Fruit fly (Drosophila melanogaster) whole organism, embryonic: ENCODE measurements around the gene Cul5.
A peak's percentile ranks its signal among the peaks of the same experiment; 100 is the strongest.

Experiments used
- CG10543 ChIP-seq: fragments of 200-800 bp; sonication (Bioruptor generic); optimal IDR thresholded peaks from 3 replicates; lab custom pipeline; 2017; ENCODE audit warnings: missing biosample characterization, mild to moderate bottlenecking, missing genetic modification characterization, moderate library complexity
- CG11696 ChIP-seq: fragments of 200-800 bp; sonication (Bioruptor generic); IDR thresholded peaks from 2 replicates; pipeline ENCODE4 v1.3.6; 2022; ENCODE audit warnings: missing biosample characterization, missing genetic modification characterization
- CG12299 ChIP-seq: fragments of 200-800 bp; sonication (Bioruptor generic); optimal IDR thresholded peaks from 2 replicates; lab custom pipeline; 2018; ENCODE audit warnings: missing biosample characterization, mild to moderate bottlenecking, missing genetic modification characterization
- CG15011 ChIP-seq: fragments of 200-800 bp; sonication (Bioruptor generic); optimal IDR thresholded peaks from 3 replicates; lab custom pipeline; 2018; ENCODE audit warnings: missing biosample characterization, mild to moderate bottlenecking, missing genetic modification characterization
- CG1792 ChIP-seq: fragments of 200-800 bp; sonication (Bioruptor generic); optimal IDR thresholded peaks from 2 replicates; lab custom pipeline; 2016; ENCODE audit warnings: missing biosample characterization, missing genetic modification characterization
- CG3847 ChIP-seq: fragments of 200-800 bp; sonication (Bioruptor generic); IDR thresholded peaks from 2 replicates; pipeline ENCODE4 v1.3.6; 2022; ENCODE audit warnings: missing biosample characterization, missing genetic modification characterization
- CG6272 ChIP-seq: fragments of 200-800 bp; sonication (Bioruptor generic); IDR thresholded peaks from 2 replicates; pipeline ENCODE4 v1.3.6; 2022; ENCODE audit warnings: missing biosample characterization, missing genetic modification characterization
- CG6683 ChIP-seq: fragments of 200-800 bp; sonication (Bioruptor generic); optimal IDR thresholded peaks from 2 replicates; lab custom pipeline; 2017; ENCODE audit warnings: missing biosample characterization, mild to moderate bottlenecking, missing genetic modification characterization, missing genetic modification reagents
- CG6765 ChIP-seq: fragments of 200-800 bp; sonication (Bioruptor generic); optimal IDR thresholded peaks from 3 replicates; lab custom pipeline; 2017; ENCODE audit warnings: missing biosample characterization, mild to moderate bottlenecking, missing genetic modification characterization
- CG7987 ChIP-seq: fragments of 200-800 bp; sonication (Bioruptor generic); optimal IDR thresholded peaks from 2 replicates; lab custom pipeline; 2018; ENCODE audit warnings: missing biosample characterization, mild to moderate bottlenecking, missing genetic modification characterization, moderate library complexity
- CG8089 ChIP-seq: fragments of 200-800 bp; sonication (Bioruptor generic); optimal IDR thresholded peaks from 3 replicates; lab custom pipeline; 2016; ENCODE audit warnings: missing biosample characterization, missing genetic modification characterization
- CG8359 ChIP-seq: fragments of 200-800 bp; sonication (Bioruptor generic); optimal IDR thresholded peaks from 2 replicates; lab custom pipeline; 2017; ENCODE audit warnings: missing biosample characterization, mild to moderate bottlenecking, missing genetic modification characterization, borderline replicate concordance
- CG8478 ChIP-seq: fragments of >200 bp; optimal IDR thresholded peaks from 2 replicates; lab custom pipeline; 2018
- CG8765 ChIP-seq: fragments of 200-800 bp; sonication (Bioruptor generic); IDR thresholded peaks from 2 replicates; pipeline ENCODE4 v1.3.6; 2022; ENCODE audit warnings: missing biosample characterization, missing genetic modification characterization
- CG9727 ChIP-seq: fragments of 200-800 bp; sonication (Bioruptor generic); optimal IDR thresholded peaks from 3 replicates; lab custom pipeline; 2017; ENCODE audit warnings: missing biosample characterization, mild to moderate bottlenecking, missing genetic modification characterization
- CoRest ChIP-seq: fragments of 200-800 bp; sonication (Bioruptor generic); optimal IDR thresholded peaks from 3 replicates; lab custom pipeline; 2018; ENCODE audit warnings: missing biosample characterization, mild to moderate bottlenecking, missing genetic modification characterization, moderate library complexity
- Dbx ChIP-seq: fragments of 200-800 bp; sonication (Bioruptor generic); IDR thresholded peaks from 3 replicates; pipeline ENCODE4 v1.3.6; 2022; ENCODE audit warnings: missing biosample characterization, missing genetic modification characterization
- Doc3 ChIP-seq: fragments of 200-800 bp; sonication (Bioruptor generic); IDR thresholded peaks from 3 replicates; pipeline ENCODE4 v1.3.6; 2022; ENCODE audit warnings: missing biosample characterization, missing genetic modification characterization; ENCODE audit not compliant: partially characterized antibody
- Dref ChIP-seq: fragments of 200-800 bp; sonication (Bioruptor generic); IDR thresholded peaks from 2 replicates; pipeline ENCODE4 v1.3.6; 2022; ENCODE audit warnings: missing biosample characterization, missing genetic modification characterization
- Drgx ChIP-seq: fragments of 200-800 bp; sonication (Bioruptor generic); IDR thresholded peaks from 2 replicates; pipeline ENCODE4 v1.3.6; 2022; ENCODE audit warnings: missing biosample characterization, missing genetic modification characterization
- HLH4C ChIP-seq: fragments of 200-800 bp; sonication (Bioruptor generic); IDR thresholded peaks from 3 replicates; pipeline ENCODE4 v1.3.6; 2022; ENCODE audit warnings: missing biosample characterization, missing genetic modification characterization; ENCODE audit not compliant: partially characterized antibody
- HmgD ChIP-seq: fragments of 200-800 bp; sonication (Bioruptor generic); optimal IDR thresholded peaks from 3 replicates; lab custom pipeline; 2016; ENCODE audit warnings: missing biosample characterization, missing genetic modification characterization
- HmgZ ChIP-seq: fragments of 200-800 bp; sonication (Bioruptor generic); optimal IDR thresholded peaks from 2 replicates; lab custom pipeline; 2018; ENCODE audit warnings: missing biosample characterization, mild to moderate bottlenecking, missing genetic modification characterization
- Hr3 ChIP-seq: fragments of 200-800 bp; sonication (Bioruptor generic); optimal IDR thresholded peaks from 3 replicates; lab custom pipeline; 2016; ENCODE audit warnings: missing biosample characterization, missing genetic modification characterization
- Hsf ChIP-seq: fragments of 200-800 bp; sonication (Bioruptor generic); optimal IDR thresholded peaks from 3 replicates; lab custom pipeline; 2016; ENCODE audit warnings: missing biosample characterization, missing genetic modification characterization
- Opbp ChIP-seq: fragments of 200-800 bp; sonication (Bioruptor generic); IDR thresholded peaks from 3 replicates; pipeline ENCODE4 v1.3.6; 2022; ENCODE audit warnings: missing biosample characterization, missing genetic modification characterization; ENCODE audit not compliant: partially characterized antibody
- Sox100B ChIP-seq: fragments of 200-800 bp; sonication (Bioruptor generic); optimal IDR thresholded peaks from 3 replicates; lab custom pipeline; 2018; ENCODE audit warnings: missing biosample characterization, mild to moderate bottlenecking, missing genetic modification characterization
- Ssrp ChIP-seq: fragments of 200-800 bp; sonication (Bioruptor generic); optimal IDR thresholded peaks from 2 replicates; lab custom pipeline; 2018; ENCODE audit warnings: missing biosample characterization, mild to moderate bottlenecking, missing genetic modification characterization, moderate library complexity
- al ChIP-seq: fragments of 200-800 bp; sonication (Bioruptor generic); IDR thresholded peaks from 2 replicates; pipeline ENCODE4 v1.3.6; 2022; ENCODE audit warnings: missing biosample characterization, missing genetic modification characterization
- aop ChIP-seq: fragments of 200-800 bp; sonication (Bioruptor generic); IDR thresholded peaks from 2 replicates; pipeline ENCODE4 v1.3.6; 2022; ENCODE audit warnings: missing biosample characterization, missing genetic modification characterization
- ato ChIP-seq: fragments of 200-800 bp; sonication (Bioruptor generic); IDR thresholded peaks from 2 replicates; pipeline ENCODE4 v1.3.6; 2022; ENCODE audit warnings: missing biosample characterization, missing genetic modification characterization; ENCODE audit not compliant: partially characterized antibody
- bowl ChIP-seq: fragments of 200-800 bp; sonication (Bioruptor generic); IDR thresholded peaks from 2 replicates; pipeline ENCODE4 v1.3.6; 2022; ENCODE audit warnings: missing biosample characterization, missing genetic modification characterization
- cato ChIP-seq: fragments of 200-800 bp; sonication (Bioruptor generic); optimal IDR thresholded peaks from 2 replicates; lab custom pipeline; 2016; ENCODE audit warnings: missing biosample characterization, missing genetic modification characterization, borderline replicate concordance
- dpn ChIP-seq, 2 experiments: fragments of 200-800 bp; sonication (Bioruptor generic); optimal IDR thresholded peaks; 3 replicates each; lab custom pipeline; 2016; ENCODE audit warnings: missing biosample characterization in 2 of 2, missing genetic modification characterization in 2 of 2
- ems ChIP-seq: fragments of 200-800 bp; sonication (Bioruptor generic); optimal IDR thresholded peaks from 3 replicates; lab custom pipeline; 2016; ENCODE audit warnings: missing biosample characterization, missing genetic modification characterization
- esg ChIP-seq: fragments of 200-800 bp; sonication (Bioruptor generic); conservative IDR thresholded peaks from 2 replicates; pipeline ENCODE4 v1.3.6; 2022; ENCODE audit warnings: missing biosample characterization, missing genetic modification characterization
- gem ChIP-seq: fragments of 200-800 bp; sonication (Bioruptor generic); optimal IDR thresholded peaks from 2 replicates; lab custom pipeline; 2019; ENCODE audit warnings: missing biosample characterization, mild to moderate bottlenecking, missing genetic modification characterization, moderate library complexity
- gt ChIP-seq: fragments of 200-800 bp; sonication (Bioruptor generic); IDR thresholded peaks from 2 replicates; pipeline ENCODE4 v1.3.6; 2022; ENCODE audit warnings: missing biosample characterization, missing genetic modification characterization
- jing ChIP-seq: fragments of 200-800 bp; sonication (Bioruptor generic); optimal IDR thresholded peaks from 2 replicates; lab custom pipeline; 2018; ENCODE audit warnings: missing biosample characterization, mild to moderate bottlenecking, missing genetic modification characterization
- lilli ChIP-seq: fragments of 200-800 bp; sonication (Bioruptor generic); optimal IDR thresholded peaks from 3 replicates; lab custom pipeline; 2016; ENCODE audit warnings: missing biosample characterization, missing genetic modification characterization
- nom ChIP-seq: fragments of 200-800 bp; sonication (Bioruptor generic); optimal IDR thresholded peaks from 2 replicates; lab custom pipeline; 2017; ENCODE audit warnings: missing biosample characterization, missing genetic modification characterization, mild to moderate bottlenecking, moderate library complexity, missing genetic modification reagents
- oc ChIP-seq: fragments of 200-800 bp; sonication (Bioruptor generic); optimal IDR thresholded peaks from 2 replicates; lab custom pipeline; 2018; ENCODE audit warnings: missing biosample characterization, mild to moderate bottlenecking, missing genetic modification characterization, moderate library complexity
- odd ChIP-seq: fragments of 200-800 bp; sonication (Bioruptor generic); optimal IDR thresholded peaks from 2 replicates; lab custom pipeline; 2017; ENCODE audit warnings: missing biosample characterization, mild to moderate bottlenecking, missing genetic modification characterization
- pnt ChIP-seq: fragments of 200-800 bp; sonication (Bioruptor generic); optimal IDR thresholded peaks from 3 replicates; lab custom pipeline; 2016; ENCODE audit warnings: missing biosample characterization, missing genetic modification characterization
- run ChIP-seq: fragments of 200-800 bp; sonication (Bioruptor generic); optimal IDR thresholded peaks from 3 replicates; lab custom pipeline; 2018; ENCODE audit warnings: missing biosample characterization, mild to moderate bottlenecking, missing genetic modification characterization
- sc ChIP-seq, 3 experiments: fragments of >200 bp in 2 of 3; fragments of 200-800 bp in 1 of 3; sonication (Bioruptor generic) in 1 of 3; optimal IDR thresholded peaks; 2 replicates in 2 of 3; 3 replicates in 1 of 3; lab custom pipeline; 2017; ENCODE audit warnings: mild to moderate bottlenecking in 1 of 3, missing biosample characterization in 1 of 3, missing genetic modification characterization in 1 of 3, missing genetic modification reagents in 1 of 3
- schlank ChIP-seq: fragments of 200-800 bp; sonication (Bioruptor generic); optimal IDR thresholded peaks from 2 replicates; lab custom pipeline; 2018; ENCODE audit warnings: missing biosample characterization, mild to moderate bottlenecking, missing genetic modification characterization
- scrt ChIP-seq: fragments of 200-800 bp; sonication (Bioruptor generic); optimal IDR thresholded peaks from 2 replicates; lab custom pipeline; 2018; ENCODE audit warnings: missing biosample characterization, mild to moderate bottlenecking, missing genetic modification characterization, moderate library complexity
- zen ChIP-seq: fragments of 200-800 bp; sonication (Bioruptor generic); optimal IDR thresholded peaks from 3 replicates; lab custom pipeline; 2018; ENCODE audit warnings: missing biosample characterization, mild to moderate bottlenecking, missing genetic modification characterization, moderate library complexity

Cul5 gene

dm6 chr3R:29063207-29063920, 589 bp upstream of the Cul5 start (continued):
- TF ChIP-seq esg: no peak
- peak; percentile 83 for TF ChIP-seq CG8478 (lab: Kevin White, UChicago)
- peak; percentile 33 for TF ChIP-seq CG7987 (GFP tag; lab: Kevin White, UChicago)
- TF ChIP-seq CG1792: peak; percentile 25
- no peak for TF ChIP-seq Dbx
- no peak for TF ChIP-seq Doc3 (GFP tag; lab: Robert Waterston, UW)
- peak; percentile 72 for TF ChIP-seq lilli (GFP tag; lab: Kevin White, UChicago)
- peak; percentile 80 for TF ChIP-seq Ssrp (tag; lab: Kevin White, UChicago)
- TF ChIP-seq Opbp (GFP tag; lab: Robert Waterston, UW): no peak
- TF ChIP-seq schlank (tag; lab: Kevin White, UChicago): no peak
- peak; percentile 79 for TF ChIP-seq CG6272 (GFP tag; lab: Robert Waterston, UW)
- no peak for TF ChIP-seq Drgx (GFP tag; lab: Robert Waterston, UW)
- no peak for TF ChIP-seq CG11696 (GFP tag; lab: Robert Waterston, UW)
- peak; percentile 88 for TF ChIP-seq CoRest
- peak; percentile 89 for TF ChIP-seq gem
- TF ChIP-seq CG9727 (GFP tag; lab: Kevin White, UChicago): peak; percentile 83
- TF ChIP-seq HmgZ (tag; lab: Kevin White, UChicago): peak; percentile 13
- TF ChIP-seq ems (GFP tag; lab: Kevin White, UChicago): peak; percentile 4
- peak; percentile 4 for TF ChIP-seq CG8359 (GFP tag; lab: Kevin White, UChicago)
- TF ChIP-seq CG12299 (tag; lab: Kevin White, UChicago): peak; percentile 66
- TF ChIP-seq Hr3 (GFP tag; lab: Kevin White, UChicago): peak; percentile 68
- TF ChIP-seq ato (GFP tag; lab: Robert Waterston, UW): no peak
- TF ChIP-seq jing: peak; percentile 17
- peak; percentile 88 for TF ChIP-seq CG10543 (GFP tag; lab: Kevin White, UChicago)
- TF ChIP-seq CG8765 (GFP tag; lab: Robert Waterston, UW): no peak
- TF ChIP-seq Sox100B (GFP tag; lab: Kevin White, UChicago): peak; percentile 85
- no peak for TF ChIP-seq al (GFP tag; lab: Robert Waterston, UW)
- peak; percentile 38 to 48 for TF ChIP-seq dpn (GFP tag; optimal IDR thresholded peaks at IDR 0.05; lab: Kevin White, UChicago)
- TF ChIP-seq zen (tag; lab: Kevin White, UChicago): peak; percentile 38
- TF ChIP-seq oc (tag; lab: Kevin White, UChicago): peak; percentile 13
- no peak for TF ChIP-seq HLH4C (GFP tag; lab: Robert Waterston, UW)
- peak; percentile 55 for TF ChIP-seq CG6765
- no peak for TF ChIP-seq CG3847 (GFP tag; lab: Robert Waterston, UW)
- TF ChIP-seq CG8089 (GFP tag; lab: Kevin White, UChicago): no peak
- peak; percentile 54 for TF ChIP-seq HmgD (GFP tag; lab: Kevin White, UChicago)
- peak; percentile 19 for TF ChIP-seq run (tag; lab: Kevin White, UChicago)
- TF ChIP-seq sc (optimal IDR thresholded peaks at IDR 0.05; lab: Kevin White, UChicago): no peak
- TF ChIP-seq sc (GFP tag; optimal IDR thresholded peaks at IDR 0.05; lab: Kevin White, UChicago): peak; percentile 63
- no peak for TF ChIP-seq Dref (GFP tag; lab: Robert Waterston, UW)
- peak; percentile 50 for TF ChIP-seq Hsf (GFP tag; lab: Kevin White, UChicago)
- no peak for TF ChIP-seq bowl (GFP tag; lab: Robert Waterston, UW)
- peak; percentile 34 for TF ChIP-seq nom (GFP tag; lab: Kevin White, UChicago)
- TF ChIP-seq CG15011: peak; percentile 63
- TF ChIP-seq aop (GFP tag; lab: Robert Waterston, UW): no peak
- no peak for TF ChIP-seq scrt
- TF ChIP-seq cato (GFP tag; lab: Kevin White, UChicago): no peak
- TF ChIP-seq odd: peak; percentile 64
- no peak for TF ChIP-seq gt (GFP tag; lab: Robert Waterston, UW)
- TF ChIP-seq CG6683 (GFP tag; lab: Kevin White, UChicago): peak; percentile 32
- no peak for TF ChIP-seq pnt (GFP tag; lab: Kevin White, UChicago)
